Fruit fly (Drosophila melanogaster) whole organism, embryonic: ENCODE measurements around the gene CG4757.

ENCODE experiments used
- Ada2b ChIP-seq: fragments of 200-800 bp; sonication (Bioruptor generic); IDR thresholded peaks from 2 replicates; pipeline ENCODE4 v1.3.6; 2022; ENCODE audit warnings: missing biosample characterization, missing genetic modification characterization
- Atf-2 ChIP-seq: fragments of 200-800 bp; sonication (Bioruptor generic); optimal IDR thresholded peaks from 2 replicates; lab custom pipeline; 2016; ENCODE audit warnings: missing biosample characterization, missing genetic modification characterization
- Atf6 ChIP-seq: fragments of 200-800 bp; sonication (Bioruptor generic); IDR thresholded peaks from 2 replicates; pipeline ENCODE4 v1.3.6; 2022; ENCODE audit warnings: missing biosample characterization, missing genetic modification characterization
- BEAF-32 ChIP-seq: fragments of 200-800 bp; sonication (Bioruptor generic); optimal IDR thresholded peaks from 3 replicates; lab custom pipeline; 2017; ENCODE audit warnings: missing biosample characterization, missing genetic modification characterization, mild to moderate bottlenecking, moderate library complexity, missing genetic modification reagents
- BtbVII ChIP-seq: fragments of 200-800 bp; sonication (Bioruptor generic); optimal IDR thresholded peaks from 3 replicates; lab custom pipeline; 2017; ENCODE audit warnings: missing biosample characterization, mild to moderate bottlenecking, missing genetic modification characterization
- CG10366 ChIP-seq: fragments of 200-800 bp; sonication (Bioruptor generic); IDR thresholded peaks from 2 replicates; pipeline ENCODE4 v1.3.6; 2022; ENCODE audit warnings: missing biosample characterization, missing genetic modification characterization
- CG11398 ChIP-seq: fragments of 200-800 bp; sonication (Bioruptor generic); optimal IDR thresholded peaks from 2 replicates; lab custom pipeline; 2016; ENCODE audit warnings: missing biosample characterization, missing genetic modification characterization
- CG13624 ChIP-seq: fragments of 200-800 bp; sonication (Bioruptor generic); optimal IDR thresholded peaks from 2 replicates; lab custom pipeline; 2016; ENCODE audit warnings: missing biosample characterization, missing genetic modification characterization
- CG15073 ChIP-seq: fragments of 200-800 bp; sonication (Bioruptor generic); optimal IDR thresholded peaks from 2 replicates; lab custom pipeline; 2016; ENCODE audit warnings: missing biosample characterization, missing genetic modification characterization
- CG15479 ChIP-seq: fragments of 200-800 bp; sonication (Bioruptor generic); optimal IDR thresholded peaks from 3 replicates; lab custom pipeline; 2019; ENCODE audit warnings: missing biosample characterization, mild to moderate bottlenecking, missing genetic modification characterization, moderate library complexity
- CG15514 ChIP-seq: fragments of 200-800 bp; sonication (Bioruptor generic); optimal IDR thresholded peaks from 3 replicates; lab custom pipeline; 2017; ENCODE audit warnings: missing biosample characterization, missing genetic modification characterization, mild to moderate bottlenecking, moderate library complexity, missing genetic modification reagents
- CG1603 ChIP-seq: fragments of 200-800 bp; sonication (Bioruptor generic); optimal IDR thresholded peaks from 2 replicates; lab custom pipeline; 2019; ENCODE audit warnings: missing biosample characterization, mild to moderate bottlenecking, missing genetic modification characterization, moderate library complexity
- CG17328 ChIP-seq: fragments of 200-800 bp; sonication (Bioruptor generic); IDR thresholded peaks from 2 replicates; pipeline ENCODE4 v1.3.6; 2022; ENCODE audit warnings: missing biosample characterization, missing genetic modification characterization
- CG17385 ChIP-seq: fragments of 200-800 bp; sonication (Bioruptor generic); optimal IDR thresholded peaks from 3 replicates; lab custom pipeline; 2018; ENCODE audit warnings: missing biosample characterization, mild to moderate bottlenecking, missing genetic modification characterization
- CG17612 ChIP-seq: fragments of 200-800 bp; sonication (Bioruptor generic); IDR thresholded peaks from 2 replicates; pipeline ENCODE4 v1.3.6; 2022; ENCODE audit warnings: missing biosample characterization, missing genetic modification characterization
- CG17802 ChIP-seq: fragments of 200-800 bp; sonication (Bioruptor generic); optimal IDR thresholded peaks from 2 replicates; lab custom pipeline; 2018; ENCODE audit warnings: missing biosample characterization, mild to moderate bottlenecking, missing genetic modification characterization, moderate library complexity
- CG17912 ChIP-seq: fragments of 200-800 bp; sonication (Bioruptor generic); optimal IDR thresholded peaks from 2 replicates; lab custom pipeline; 2018; ENCODE audit warnings: missing biosample characterization, mild to moderate bottlenecking, missing genetic modification characterization
- CG2889 ChIP-seq: fragments of 200-800 bp; sonication (Bioruptor generic); IDR thresholded peaks from 3 replicates; pipeline ENCODE4 v1.3.6; 2022; ENCODE audit warnings: missing biosample characterization, missing genetic modification characterization
- CG4854 ChIP-seq: fragments of 200-800 bp; sonication (Bioruptor generic); optimal IDR thresholded peaks from 2 replicates; lab custom pipeline; 2016; ENCODE audit warnings: missing biosample characterization, missing genetic modification characterization, inconsistent platforms
- CG7786 ChIP-seq: fragments of 200-800 bp; sonication (Bioruptor generic); optimal IDR thresholded peaks from 2 replicates; lab custom pipeline; 2016; ENCODE audit warnings: missing biosample characterization, missing genetic modification characterization
- CG7963 ChIP-seq: fragments of 200-800 bp; sonication (Bioruptor generic); IDR thresholded peaks from 3 replicates; pipeline ENCODE4 v1.3.6; 2022; ENCODE audit warnings: missing biosample characterization, missing genetic modification characterization; ENCODE audit not compliant: partially characterized antibody
- CG8359 ChIP-seq: fragments of 200-800 bp; sonication (Bioruptor generic); optimal IDR thresholded peaks from 2 replicates; lab custom pipeline; 2017; ENCODE audit warnings: missing biosample characterization, mild to moderate bottlenecking, missing genetic modification characterization, borderline replicate concordance
- Camta ChIP-seq: fragments of 200-800 bp; sonication (Bioruptor generic); optimal IDR thresholded peaks from 2 replicates; lab custom pipeline; 2016; ENCODE audit warnings: missing biosample characterization, missing genetic modification characterization
- CoRest ChIP-seq: fragments of 200-800 bp; sonication (Bioruptor generic); optimal IDR thresholded peaks from 3 replicates; lab custom pipeline; 2018; ENCODE audit warnings: missing biosample characterization, mild to moderate bottlenecking, missing genetic modification characterization, moderate library complexity
- Fer3 ChIP-seq: fragments of 200-800 bp; sonication (Bioruptor generic); optimal IDR thresholded peaks from 2 replicates; lab custom pipeline; 2018; ENCODE audit warnings: missing biosample characterization, mild to moderate bottlenecking, missing genetic modification characterization, moderate library complexity
- Gug ChIP-seq: fragments of 200-800 bp; sonication (Bioruptor generic); IDR thresholded peaks from 4 replicates; pipeline ENCODE4 v1.3.6; 2022; ENCODE audit warnings: missing biosample characterization, missing genetic modification characterization
- HHEX ChIP-seq: fragments of 200-800 bp; sonication (Bioruptor generic); optimal IDR thresholded peaks from 3 replicates; lab custom pipeline; 2017; ENCODE audit warnings: missing biosample characterization, mild to moderate bottlenecking, missing genetic modification characterization, missing genetic modification reagents
- Hmr ChIP-seq: fragments of 200-800 bp; sonication (Bioruptor generic); optimal IDR thresholded peaks from 3 replicates; lab custom pipeline; 2017; ENCODE audit warnings: mild to moderate bottlenecking, missing biosample characterization, missing genetic modification reagents, missing genetic modification characterization
- Hr3 ChIP-seq: fragments of 200-800 bp; sonication (Bioruptor generic); optimal IDR thresholded peaks from 3 replicates; lab custom pipeline; 2016; ENCODE audit warnings: missing biosample characterization, missing genetic modification characterization
- Hr51 ChIP-seq, 2 experiments: fragments of 200-800 bp; sonication (Bioruptor generic); optimal IDR thresholded peaks; 2 replicates in 1 of 2; 3 replicates in 1 of 2; lab custom pipeline; 2016 to 2018; ENCODE audit warnings: missing biosample characterization in 2 of 2, missing genetic modification characterization in 2 of 2, mild to moderate bottlenecking in 1 of 2, moderate library complexity in 1 of 2
- Lpt ChIP-seq: fragments of >200 bp; optimal IDR thresholded peaks from 2 replicates; lab custom pipeline; 2018; ENCODE audit warnings: missing biosample characterization, missing genetic modification characterization
- Oli ChIP-seq: fragments of 200-800 bp; sonication (Bioruptor generic); optimal IDR thresholded peaks from 2 replicates; lab custom pipeline; 2018; ENCODE audit warnings: missing biosample characterization, mild to moderate bottlenecking, missing genetic modification characterization, moderate library complexity
- PHDP ChIP-seq: fragments of 200-800 bp; sonication (Bioruptor generic); optimal IDR thresholded peaks from 3 replicates; lab custom pipeline; 2018; ENCODE audit warnings: missing biosample characterization, mild to moderate bottlenecking, missing genetic modification characterization, moderate library complexity
- Ptx1 ChIP-seq: fragments of 200-800 bp; sonication (Bioruptor generic); IDR thresholded peaks from 2 replicates; pipeline ENCODE4 v1.3.6; 2022; ENCODE audit warnings: missing biosample characterization, missing genetic modification characterization
- Sox102F ChIP-seq: fragments of 200-800 bp; sonication (Bioruptor generic); optimal IDR thresholded peaks from 2 replicates; lab custom pipeline; 2018; ENCODE audit warnings: missing biosample characterization, mild to moderate bottlenecking, missing genetic modification characterization, moderate library complexity
- Vsx1 ChIP-seq: fragments of 200-800 bp; sonication (Bioruptor generic); optimal IDR thresholded peaks from 2 replicates; lab custom pipeline; 2017; ENCODE audit warnings: missing biosample characterization, mild to moderate bottlenecking, missing genetic modification characterization, missing genetic modification reagents
- ash1 ChIP-seq: fragments of 200-800 bp; sonication (Bioruptor generic); optimal IDR thresholded peaks from 2 replicates; lab custom pipeline; 2018; ENCODE audit warnings: missing biosample characterization, mild to moderate bottlenecking, missing genetic modification characterization
- corto ChIP-seq: fragments of 200-800 bp; sonication (Bioruptor generic); optimal IDR thresholded peaks from 2 replicates; lab custom pipeline; 2016; ENCODE audit warnings: missing biosample characterization, mild to moderate bottlenecking, missing genetic modification characterization, moderate library complexity
- croc ChIP-seq: fragments of 200-800 bp; sonication (Bioruptor generic); conservative IDR thresholded peaks from 3 replicates; pipeline ENCODE4 v1.3.6; 2022; ENCODE audit warnings: missing biosample characterization, missing genetic modification characterization
- dpn ChIP-seq, 2 experiments: fragments of 200-800 bp; sonication (Bioruptor generic); optimal IDR thresholded peaks; 3 replicates each; lab custom pipeline; 2016; ENCODE audit warnings: missing biosample characterization in 2 of 2, missing genetic modification characterization in 2 of 2
- mirr ChIP-seq: fragments of 200-800 bp; sonication (Bioruptor generic); optimal IDR thresholded peaks from 3 replicates; lab custom pipeline; 2018; ENCODE audit warnings: missing biosample characterization, mild to moderate bottlenecking, missing genetic modification characterization
- pan ChIP-seq, 4 experiments: fragments of >200 bp in 3 of 4; fragments of 200-800 bp in 1 of 4; sonication (Bioruptor generic) in 1 of 4; optimal IDR thresholded peaks in 3 of 4; IDR thresholded peaks in 1 of 4; 2 replicates each; pipeline versions ENCODE4 v1.3.6 to Lab custom; 2017 to 2022; ENCODE audit warnings: missing biosample characterization in 2 of 4, missing genetic modification characterization in 2 of 4, mixed read lengths in 1 of 4
- salm ChIP-seq: fragments of 200-800 bp; sonication (Bioruptor generic); optimal IDR thresholded peaks from 2 replicates; lab custom pipeline; 2018; ENCODE audit warnings: missing biosample characterization, mild to moderate bottlenecking, missing genetic modification characterization
- sna ChIP-seq: fragments of 200-800 bp; sonication (Bioruptor generic); IDR thresholded peaks from 2 replicates; pipeline ENCODE4 v1.3.6; 2022; ENCODE audit warnings: missing biosample characterization, missing genetic modification characterization; ENCODE audit not compliant: partially characterized antibody
- ssp ChIP-seq: fragments of 200-800 bp; sonication (Bioruptor generic); IDR thresholded peaks from 2 replicates; pipeline ENCODE4 v1.3.6; 2022; ENCODE audit warnings: missing biosample characterization, missing genetic modification characterization
- tap ChIP-seq: fragments of 200-800 bp; optimal IDR thresholded peaks from 3 replicates; lab custom pipeline; 2019; ENCODE audit warnings: missing biosample characterization, mild to moderate bottlenecking, missing genetic modification characterization, moderate library complexity
- unc-4 ChIP-seq: fragments of 200-800 bp; sonication (Bioruptor generic); IDR thresholded peaks from 2 replicates; pipeline ENCODE4 v1.3.6; 2022; ENCODE audit warnings: missing biosample characterization, missing genetic modification characterization; ENCODE audit not compliant: partially characterized antibody
- wor ChIP-seq: fragments of 200-800 bp; sonication (Bioruptor generic); IDR thresholded peaks from 2 replicates; pipeline ENCODE4 v1.3.6; 2022; ENCODE audit warnings: missing biosample characterization, missing genetic modification characterization

The CG4757 gene

DNA sequence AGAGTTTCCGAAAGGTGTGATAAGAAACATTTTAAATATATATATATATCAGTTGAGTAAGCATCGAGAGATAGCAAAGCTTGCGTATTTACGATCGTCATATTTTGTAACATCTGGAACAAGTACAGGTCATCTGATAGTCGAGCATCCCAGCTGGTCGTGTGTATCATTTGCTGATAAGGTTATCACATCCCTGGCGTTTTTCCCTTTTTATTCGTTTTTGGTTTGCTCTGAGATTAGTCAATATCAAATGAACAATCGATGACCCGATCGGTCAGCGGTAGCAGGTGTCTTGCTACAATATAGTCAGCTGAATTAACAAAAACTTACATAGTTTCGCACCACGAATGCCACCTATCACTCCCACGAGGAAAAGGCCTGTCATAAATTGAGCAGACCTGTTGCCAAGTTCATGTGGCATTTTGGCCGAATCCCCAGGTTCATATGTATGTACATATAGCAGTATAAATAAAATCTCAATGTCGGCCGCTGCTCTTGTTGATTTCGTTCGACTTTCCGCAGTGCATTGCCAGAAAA is 39.9 kb downstream of the CG4757 start (continued):
- TF ChIP-seq CG10366 (GFP tag; lab: Robert Waterston, UW) (peak; percentile 67), CG2889 (GFP tag; lab: Robert Waterston, UW) (no peak), CoRest (peak; percentile 62), dpn (GFP tag; optimal IDR thresholded peaks at IDR 0.05; lab: Kevin White, UChicago) (peak in 1 of 2 experiments; percentile 65), Gug (GFP tag; lab: Robert Waterston, UW) (peak; percentile 33; the same call in 1 of the 4 replicates), tap (peak; percentile 47), CG15479 (GFP tag; lab: Kevin White, UChicago) (no peak), Hr3 (GFP tag; lab: Kevin White, UChicago) (peak; percentile 41), CG15073 (no peak), croc (no peak), unc-4 (GFP tag; lab: Robert Waterston, UW) (no peak), ash1 (GFP tag; lab: Kevin White, UChicago) (no peak), Atf6 (peak; percentile 75; the same call in 1 of the 2 replicates), Fer3 (tag; lab: Kevin White, UChicago) (peak; percentile 63), CG4854 (no peak), CG7963 (GFP tag; lab: Robert Waterston, UW) (no peak), HHEX (peak; percentile 62), BtbVII (peak; percentile 9), CG7786 (no peak), Ptx1 (GFP tag; lab: Robert Waterston, UW) (peak; percentile 66), Atf-2 (GFP tag; lab: Kevin White, UChicago) (no peak), CG17912 (GFP tag; lab: Kevin White, UChicago) (no peak), mirr (GFP tag; lab: Kevin White, UChicago) (no peak), Hr51 (GFP tag; optimal IDR thresholded peaks at IDR 0.05; lab: Kevin White, UChicago) (peak in 1 of 2 experiments; percentile 77), Sox102F (GFP tag; lab: Kevin White, UChicago) (peak; percentile 71), CG15514 (GFP tag; lab: Kevin White, UChicago) (peak; percentile 54), pan (optimal IDR thresholded peaks at IDR 0.05; lab: Kevin White, UChicago) (no peak), pan (GFP tag; optimal IDR thresholded peaks at IDR 0.05 in 1 of 2, IDR thresholded peaks at IDR 0.05 in 1 of 2) (peak in 1 of 2 experiments; percentile 69), Lpt (GFP tag; lab: Kevin White, UChicago) (no peak), wor (GFP tag; lab: Robert Waterston, UW) (peak; percentile 21; the same call in 1 of the 2 replicates), CG11398 (GFP tag; lab: Kevin White, UChicago) (no peak), CG17385 (GFP tag; lab: Kevin White, UChicago) (no peak), PHDP (tag; lab: Kevin White, UChicago) (peak; percentile 66), CG1603 (tag; lab: Kevin White, UChicago) (peak; percentile 32), ssp (GFP tag; lab: Robert Waterston, UW) (peak; percentile 37; the same call in 1 of the 2 replicates), Hmr (GFP tag; lab: Kevin White, UChicago) (peak; percentile 70), CG17612 (GFP tag; lab: Robert Waterston, UW) (no peak), Ada2b (peak; percentile 57), sna (no peak), Oli (peak; percentile 73), BEAF-32 (GFP tag; lab: Kevin White, UChicago) (no peak), CG8359 (no peak), CG13624 (GFP tag; lab: Kevin White, UChicago) (no peak), salm (peak; percentile 20), corto (GFP tag; lab: Kevin White, UChicago) (peak; percentile 76), Vsx1 (GFP tag; lab: Kevin White, UChicago) (no peak), CG17328 (peak; percentile 39; the same call in 1 of the 2 replicates), CG17802 (no peak), Camta (no peak)
